Fruit fly (Drosophila melanogaster): Measurements from ENCODE around the gene Aps.

Aps gene

dm6 chr3L:10942541-10942940 lies 43.6 kb upstream of the Aps start (continued):
- no peak for TF ChIP-seq CG11762 (GFP tag; optimal IDR thresholded peaks at IDR 0.05; ENCODE audit: insufficient read depth)
- no peak for TF ChIP-seq Hr4 (GFP tag; optimal IDR thresholded peaks at IDR 0.05)
- no peak for TF ChIP-seq Lpt (GFP tag; optimal IDR thresholded peaks at IDR 0.05)
- TF ChIP-seq dsx (GFP tag; optimal IDR thresholded peaks at IDR 0.05; ENCODE audit: poor library complexity, severe bottlenecking), result peak; percentile 68
- peak; percentile 70 for TF ChIP-seq CG3032 (tag; optimal IDR thresholded peaks at IDR 0.05)
- no peak for TF ChIP-seq CG6163 (GFP tag; IDR thresholded peaks at IDR 0.05)
- TF ChIP-seq Gug (GFP tag; IDR thresholded peaks at IDR 0.05), result no peak
- no peak for TF ChIP-seq Eip93F (GFP tag; optimal IDR thresholded peaks at IDR 0.05)
- TF ChIP-seq CG9139 (GFP tag; optimal IDR thresholded peaks at IDR 0.05), result peak; percentile 58
- TF ChIP-seq CG4318 (GFP tag; optimal IDR thresholded peaks at IDR 0.05), result no peak
- TF ChIP-seq acj6 (GFP tag; optimal IDR thresholded peaks at IDR 0.05), result peak; percentile 49
- TF ChIP-seq CG34406 (GFP tag; optimal IDR thresholded peaks at IDR 0.05), result peak; percentile 68
- no peak for TF ChIP-seq CG1621 (tag; optimal IDR thresholded peaks at IDR 0.05)
- TF ChIP-seq CG8119 (GFP tag; IDR thresholded peaks at IDR 0.05), result no peak
- TF ChIP-seq Sox14 (GFP tag; optimal IDR thresholded peaks at IDR 0.05), result no peak
- TF ChIP-seq CG16779 (tag; optimal IDR thresholded peaks at IDR 0.05), result no peak
- TF ChIP-seq Hr39 (GFP tag; optimal IDR thresholded peaks at IDR 0.05), result no peak
- peak; percentile 79 for TF ChIP-seq Eip78C (GFP tag)
- TF ChIP-seq eg (GFP tag; IDR thresholded peaks at IDR 0.05), result no peak
- no peak for TF ChIP-seq fd85E (GFP tag; optimal IDR thresholded peaks at IDR 0.05)
- peak; percentile 61 for TF ChIP-seq esn (GFP tag; optimal IDR thresholded peaks at IDR 0.05)
- TF ChIP-seq Smox (GFP tag; optimal IDR thresholded peaks at IDR 0.05), result no peak
- TF ChIP-seq CG15336 (GFP tag; IDR thresholded peaks at IDR 0.05), result no peak
- TF ChIP-seq topi (GFP tag; optimal IDR thresholded peaks at IDR 0.05), result no peak
- no peak for TF ChIP-seq Sox15 (GFP tag; optimal IDR thresholded peaks at IDR 0.05)
- TF ChIP-seq Met (GFP tag; optimal IDR thresholded peaks at IDR 0.05), result no peak
- no peak for TF ChIP-seq CG11294 (GFP tag; IDR thresholded peaks at IDR 0.05)
- no peak for TF ChIP-seq pdm3 (GFP tag; optimal IDR thresholded peaks at IDR 0.05)
- TF ChIP-seq CG31627 (GFP tag; optimal IDR thresholded peaks at IDR 0.05), result no peak
- peak; percentile 24 for TF ChIP-seq Sox102F (GFP tag; optimal IDR thresholded peaks at IDR 0.05)
- no peak for TF ChIP-seq lz (GFP tag; optimal IDR thresholded peaks at IDR 0.05)
- TF ChIP-seq fd59A (GFP tag; optimal IDR thresholded peaks at IDR 0.05), result no peak
- TF ChIP-seq net (GFP tag; optimal IDR thresholded peaks at IDR 0.05), result peak; percentile 29
- peak; percentile 11 for TF ChIP-seq CG3919 (GFP tag; optimal IDR thresholded peaks at IDR 0.05)
- TF ChIP-seq achi (GFP tag; optimal IDR thresholded peaks at IDR 0.05), result peak; percentile 60
- TF ChIP-seq CG11902 (GFP tag; optimal IDR thresholded peaks at IDR 0.05), result no peak

dm6 chr3L:10940312-10940711 lies 41.4 kb upstream of the Aps start:
- TF ChIP-seq salr (GFP tag; optimal IDR thresholded peaks at IDR 0.05) (peak in 1 of 2 experiments; percentile 16), CG8319 (GFP tag; optimal IDR thresholded peaks at IDR 0.05) (peak; percentile 40), Sox15 (GFP tag; optimal IDR thresholded peaks at IDR 0.05) (no peak), fkh (GFP tag; optimal IDR thresholded peaks at IDR 0.05) (no peak), CG31627 (GFP tag; optimal IDR thresholded peaks at IDR 0.05) (peak; percentile 59), Lpt (GFP tag; optimal IDR thresholded peaks at IDR 0.05) (peak; percentile 7), Hr38 (GFP tag; optimal IDR thresholded peaks at IDR 0.05) (no peak), Eip75B (GFP tag; optimal IDR thresholded peaks at IDR 0.05) (peak; percentile 81), vri (GFP tag; optimal IDR thresholded peaks at IDR 0.05) (peak; percentile 67), CG11762 (GFP tag; optimal IDR thresholded peaks at IDR 0.05; ENCODE audit: insufficient read depth) (peak; percentile 51), spab (GFP tag; optimal IDR thresholded peaks at IDR 0.05) (peak; percentile 75), CG6792 (GFP tag; optimal IDR thresholded peaks at IDR 0.05) (peak; percentile 68), CG9139 (GFP tag; optimal IDR thresholded peaks at IDR 0.05) (no peak), esn (GFP tag; optimal IDR thresholded peaks at IDR 0.05) (peak; percentile 83), CG8632 (GFP tag; optimal IDR thresholded peaks at IDR 0.05) (peak; percentile 59), Ets96B (tag; optimal IDR thresholded peaks at IDR 0.05) (peak; percentile 75), CG10631 (GFP tag; optimal IDR thresholded peaks at IDR 0.05) (peak; percentile 58), Ets21C (GFP tag; optimal IDR thresholded peaks at IDR 0.05) (peak; percentile 50), cyc (GFP tag; optimal IDR thresholded peaks at IDR 0.05) (peak; percentile 80), pdm3 (GFP tag; optimal IDR thresholded peaks at IDR 0.05) (peak; percentile 73), CG16779 (tag; optimal IDR thresholded peaks at IDR 0.05) (peak; percentile 28), Blimp-1 (GFP tag; optimal IDR thresholded peaks at IDR 0.05) (peak; percentile 39), CG34406 (GFP tag; optimal IDR thresholded peaks at IDR 0.05) (peak; percentile 62), CG8119 (GFP tag; IDR thresholded peaks at IDR 0.05) (0 out of 3 replicates have a peak, but pooled peaks have one; percentile 43), svp (GFP tag) (peak; percentile 90), CG6276 (GFP tag; optimal IDR thresholded peaks at IDR 0.05) (peak; percentile 8)

All from whole organism, prepupa.